Fruit fly (Drosophila melanogaster) whole organism, pupa: ENCODE results near the gene spi.
A peak's percentile ranks its signal among the peaks of the same experiment; 100 is the strongest.

Experiments used
- CG15710 ChIP-seq: fragments of 200-800 bp; sonication (Bioruptor generic); optimal IDR thresholded peaks from 2 replicates; lab custom pipeline; 2018; ENCODE audit warnings: missing biosample characterization, mild to moderate bottlenecking, missing genetic modification characterization, moderate library complexity
- CG32121 ChIP-seq: fragments of 200-800 bp; sonication (Bioruptor generic); IDR thresholded peaks from 2 replicates; pipeline ENCODE4 v1.3.6; 2022; ENCODE audit warnings: missing biosample characterization, missing genetic modification characterization
- CG34367 ChIP-seq: fragments of 200-800 bp; sonication (Bioruptor generic); optimal IDR thresholded peaks from 2 replicates; lab custom pipeline; 2018; ENCODE audit warnings: missing biosample characterization, mild to moderate bottlenecking, missing genetic modification characterization
- CG8159 ChIP-seq: fragments of 200-800 bp; sonication (Bioruptor generic); optimal IDR thresholded peaks from 3 replicates; lab custom pipeline; 2018; ENCODE audit warnings: missing biosample characterization, mild to moderate bottlenecking, missing genetic modification characterization, moderate library complexity
- CG8301 ChIP-seq: fragments of 200-800 bp; sonication (Bioruptor generic); optimal IDR thresholded peaks from 2 replicates; lab custom pipeline; 2018; ENCODE audit warnings: missing biosample characterization, mild to moderate bottlenecking, missing genetic modification characterization
- D1 ChIP-seq: fragments of 200-800 bp; sonication (Bioruptor generic); optimal IDR thresholded peaks from 2 replicates; lab custom pipeline; 2018; ENCODE audit warnings: missing biosample characterization, mild to moderate bottlenecking, missing genetic modification characterization, moderate library complexity
- EcR ChIP-seq: fragments of 200-800 bp; sonication (Bioruptor generic); optimal IDR thresholded peaks from 3 replicates; lab custom pipeline; 2019; ENCODE audit warnings: missing biosample characterization, missing genetic modification characterization, mild to moderate bottlenecking, moderate library complexity, missing genetic modification reagents
- Pif1B ChIP-seq: fragments of 200-800 bp; sonication (Bioruptor generic); optimal IDR thresholded peaks from 3 replicates; lab custom pipeline; 2016; ENCODE audit warnings: missing biosample characterization, missing genetic modification characterization
- fd96Ca ChIP-seq: fragments of 200-800 bp; sonication (Bioruptor generic); IDR thresholded peaks from 3 replicates; pipeline ENCODE4 v1.3.6; 2022; ENCODE audit warnings: missing biosample characterization, missing genetic modification characterization
- rn ChIP-seq: fragments of 200-800 bp; sonication (Bioruptor generic); IDR thresholded peaks from 2 replicates; pipeline ENCODE4 v1.3.6; 2022; ENCODE audit warnings: missing biosample characterization, missing genetic modification characterization

dm6 chr2L:19576299-19576971, 680 bp downstream of the spi start:
- no peak for TF ChIP-seq CG15710 (tag; lab: Kevin White, UChicago)
- no peak for TF ChIP-seq D1 (tag; lab: Kevin White, UChicago)
- TF ChIP-seq EcR: no peak
- peak; percentile 15 for TF ChIP-seq CG34367 (tag; lab: Kevin White, UChicago)
- TF ChIP-seq CG8301 (tag; lab: Kevin White, UChicago): no peak
- TF ChIP-seq rn (GFP tag; lab: Robert Waterston, UW): no peak
- no peak for TF ChIP-seq Pif1B (GFP tag; lab: Kevin White, UChicago)
- peak; percentile 12 for TF ChIP-seq CG32121
- TF ChIP-seq CG8159 (tag; lab: Kevin White, UChicago): peak; percentile 6
- TF ChIP-seq fd96Ca (GFP tag; lab: Robert Waterston, UW): 0 out of 3 replicates have a peak, but pooled peaks have one; percentile 19
